Fruit fly (Drosophila melanogaster) whole organism, wandering third instar larva: ENCODE data around the gene Obp18a.
A peak's percentile ranks its signal among the peaks of the same experiment; 100 is the strongest.

Source experiments
- Abd-B ChIP-seq: fragments of >200 bp; optimal IDR thresholded peaks from 2 replicates; lab custom pipeline; 2017; ENCODE audit warnings: missing biosample characterization, missing genetic modification characterization
- CG32264 ChIP-seq: fragments of 200-800 bp; sonication (Bioruptor generic); optimal IDR thresholded peaks from 2 replicates; lab custom pipeline; 2016; ENCODE audit warnings: missing biosample characterization, missing genetic modification characterization
- CG9705 ChIP-seq: fragments of 200-800 bp; sonication (Bioruptor generic); optimal IDR thresholded peaks from 2 replicates; lab custom pipeline; 2018; ENCODE audit warnings: missing biosample characterization, mild to moderate bottlenecking, missing genetic modification characterization
- CrebA ChIP-seq: fragments of 200-800 bp; sonication (Bioruptor generic); optimal IDR thresholded peaks from 2 replicates; lab custom pipeline; 2016; ENCODE audit warnings: missing biosample characterization, mild to moderate bottlenecking, missing genetic modification characterization, borderline replicate concordance
- Dfd ChIP-seq: fragments of >200 bp; optimal IDR thresholded peaks from 2 replicates; lab custom pipeline; 2017; ENCODE audit warnings: missing biosample characterization, missing genetic modification characterization
- Dif ChIP-seq: fragments of 200-275, 200-300 bp; sonication (Bioruptor generic); optimal IDR thresholded peaks from 2 replicates; lab custom pipeline; 2018; ENCODE audit warnings: missing biosample characterization, missing genetic modification characterization; ENCODE audit not compliant: partially characterized antibody
- GATAd ChIP-seq: sonication (Bioruptor generic); optimal IDR thresholded peaks from 2 replicates; lab custom pipeline; 2016; ENCODE audit warnings: missing biosample characterization, missing genetic modification characterization
- HLH106 ChIP-seq: fragments of 200-800 bp; optimal IDR thresholded peaks from 3 replicates; lab custom pipeline; 2019; ENCODE audit warnings: missing biosample characterization, mild to moderate bottlenecking, missing genetic modification characterization, moderate library complexity
- Hnf4 ChIP-seq: fragments of 200-800 bp; sonication (Bioruptor generic); optimal IDR thresholded peaks from 2 replicates; lab custom pipeline; 2016; ENCODE audit warnings: missing biosample characterization, mild to moderate bottlenecking, missing genetic modification characterization
- Hr78 ChIP-seq: fragments of >200 bp; optimal IDR thresholded peaks from 2 replicates; lab custom pipeline; 2017; ENCODE audit warnings: missing biosample characterization, missing genetic modification characterization
- Hr83 ChIP-seq: fragments of 200-300 bp; sonication (Bioruptor generic); optimal IDR thresholded peaks from 2 replicates; lab custom pipeline; 2016; ENCODE audit warnings: missing biosample characterization, mild to moderate bottlenecking, missing genetic modification characterization, moderate library complexity; ENCODE audit not compliant: poor library complexity, severe bottlenecking
- Jra ChIP-seq: sonication (Bioruptor generic); optimal IDR thresholded peaks from 2 replicates; lab custom pipeline; 2016; ENCODE audit warnings: missing biosample characterization, missing genetic modification characterization
- Mio ChIP-seq: sonication (Bioruptor generic); optimal IDR thresholded peaks from 2 replicates; lab custom pipeline; 2016; ENCODE audit warnings: missing biosample characterization, missing genetic modification characterization
- Myc ChIP-seq: fragments of >200 bp; optimal IDR thresholded peaks from 2 replicates; lab custom pipeline; 2017
- N ChIP-seq: fragments of >200 bp; optimal IDR thresholded peaks from 2 replicates; lab custom pipeline; 2018; ENCODE audit warnings: missing biosample characterization, missing external identifiers, missing genetic modification characterization
- OdsH ChIP-seq: fragments of 200-800 bp; sonication (Bioruptor generic); optimal IDR thresholded peaks from 2 replicates; lab custom pipeline; 2016; ENCODE audit warnings: missing biosample characterization, mild to moderate bottlenecking, missing genetic modification characterization
- Rel ChIP-seq, 2 experiments: fragments of 200-800 bp; sonication (Bioruptor generic) in 1 of 2; optimal IDR thresholded peaks; 2 replicates in 1 of 2; 3 replicates in 1 of 2; lab custom pipeline; 2016 to 2019; ENCODE audit warnings: mild to moderate bottlenecking in 2 of 2, missing biosample characterization in 2 of 2, missing genetic modification characterization in 2 of 2, moderate library complexity in 1 of 2
- Sp1 ChIP-seq: fragments of 200-800 bp; sonication (Bioruptor generic); optimal IDR thresholded peaks from 3 replicates; lab custom pipeline; 2019; ENCODE audit warnings: missing biosample characterization, mild to moderate bottlenecking, missing genetic modification characterization, moderate library complexity
- Vsx2 ChIP-seq: fragments of 200-300, 225-300 bp; sonication (Bioruptor generic); optimal IDR thresholded peaks from 2 replicates; lab custom pipeline; 2018; ENCODE audit warnings: missing biosample characterization, missing genetic modification characterization; ENCODE audit not compliant: partially characterized antibody
- br ChIP-seq: fragments of 200-800 bp; sonication (Bioruptor generic); optimal IDR thresholded peaks from 2 replicates; lab custom pipeline; 2016; ENCODE audit warnings: missing biosample characterization, missing genetic modification characterization
- brk ChIP-seq: fragments of 200-800 bp; sonication (Bioruptor generic); optimal IDR thresholded peaks from 2 replicates; lab custom pipeline; 2016; ENCODE audit warnings: missing biosample characterization, mild to moderate bottlenecking, missing genetic modification characterization
- dl ChIP-seq, 2 experiments: fragments of 175-275, 200-275 bp in 1 of 2; fragments of 200-275 bp in 1 of 2; sonication (Bioruptor generic); optimal IDR thresholded peaks; lab custom pipeline; 2018; ENCODE audit warnings: mild to moderate bottlenecking in 2 of 2, missing biosample characterization in 2 of 2, missing genetic modification characterization in 2 of 2, moderate library complexity in 2 of 2; ENCODE audit not compliant: partially characterized antibody in 2 of 2, insufficient read depth in 1 of 2
- dmrt93B ChIP-seq: fragments of 200-800 bp; sonication (Bioruptor generic); optimal IDR thresholded peaks from 2 replicates; lab custom pipeline; 2018; ENCODE audit warnings: missing biosample characterization, mild to moderate bottlenecking, missing genetic modification characterization
- dsf ChIP-seq: sonication (Bioruptor generic); optimal IDR thresholded peaks from 2 replicates; lab custom pipeline; 2016; ENCODE audit warnings: missing biosample characterization, missing genetic modification characterization, borderline replicate concordance
- ey ChIP-seq: fragments of 200-800 bp; sonication (Bioruptor generic); optimal IDR thresholded peaks from 2 replicates; lab custom pipeline; 2016; ENCODE audit warnings: missing biosample characterization, missing genetic modification characterization
- foxo ChIP-seq, 2 experiments: fragments of 200-800 bp; sonication (Bioruptor generic); optimal IDR thresholded peaks; 2 replicates in 1 of 2; 3 replicates in 1 of 2; lab custom pipeline; 2016 to 2017; ENCODE audit warnings: missing biosample characterization in 2 of 2, missing genetic modification characterization in 2 of 2
- fru ChIP-seq: fragments of 200-800 bp; sonication (Bioruptor generic); optimal IDR thresholded peaks from 3 replicates; lab custom pipeline; 2016; ENCODE audit warnings: missing biosample characterization, mild to moderate bottlenecking, missing genetic modification characterization
- h ChIP-seq: fragments of 200-800 bp; sonication (Bioruptor generic); optimal IDR thresholded peaks from 3 replicates; lab custom pipeline; 2016; ENCODE audit warnings: missing biosample characterization, mild to moderate bottlenecking, missing genetic modification characterization
- jim ChIP-seq: fragments of 175-275, 200-325 bp; sonication (Bioruptor generic); optimal IDR thresholded peaks from 2 replicates; lab custom pipeline; 2016; ENCODE audit warnings: missing biosample characterization, mild to moderate bottlenecking, missing genetic modification characterization
- lola ChIP-seq: fragments of >200 bp; optimal IDR thresholded peaks from 2 replicates; lab custom pipeline; 2017; ENCODE audit warnings: missing biosample characterization, missing genetic modification characterization
- pan ChIP-seq: fragments of >200 bp; optimal IDR thresholded peaks from 2 replicates; lab custom pipeline; 2017
- psq ChIP-seq: fragments of 200-800 bp; sonication (Bioruptor generic); optimal IDR thresholded peaks from 3 replicates; lab custom pipeline; 2017; ENCODE audit warnings: missing biosample characterization, mild to moderate bottlenecking, missing genetic modification characterization, moderate library complexity
- rgr ChIP-seq: fragments of 200-800 bp; sonication (Bioruptor generic); optimal IDR thresholded peaks from 3 replicates; lab custom pipeline; 2016; ENCODE audit warnings: missing biosample characterization, mild to moderate bottlenecking, missing genetic modification characterization
- sage ChIP-seq: fragments of 200-800 bp; sonication (Bioruptor generic); optimal IDR thresholded peaks from 2 replicates; lab custom pipeline; 2016; ENCODE audit warnings: missing biosample characterization, mild to moderate bottlenecking, missing genetic modification characterization
- sv ChIP-seq: fragments of 200-800 bp; sonication (Bioruptor generic); optimal IDR thresholded peaks from 3 replicates; lab custom pipeline; 2016; ENCODE audit warnings: missing biosample characterization, missing genetic modification characterization
- tai ChIP-seq: sonication (Bioruptor generic); optimal IDR thresholded peaks from 2 replicates; lab custom pipeline; 2016; ENCODE audit warnings: missing biosample characterization, missing genetic modification characterization
- usp ChIP-seq: fragments of >200 bp; optimal IDR thresholded peaks from 2 replicates; lab custom pipeline; 2017; ENCODE audit warnings: missing biosample characterization, missing genetic modification characterization
- woc ChIP-seq: sonication (Bioruptor generic); optimal IDR thresholded peaks from 2 replicates; lab custom pipeline; 2016; ENCODE audit warnings: missing biosample characterization, mild to moderate bottlenecking, missing genetic modification characterization

Gene Obp18a

DNA sequence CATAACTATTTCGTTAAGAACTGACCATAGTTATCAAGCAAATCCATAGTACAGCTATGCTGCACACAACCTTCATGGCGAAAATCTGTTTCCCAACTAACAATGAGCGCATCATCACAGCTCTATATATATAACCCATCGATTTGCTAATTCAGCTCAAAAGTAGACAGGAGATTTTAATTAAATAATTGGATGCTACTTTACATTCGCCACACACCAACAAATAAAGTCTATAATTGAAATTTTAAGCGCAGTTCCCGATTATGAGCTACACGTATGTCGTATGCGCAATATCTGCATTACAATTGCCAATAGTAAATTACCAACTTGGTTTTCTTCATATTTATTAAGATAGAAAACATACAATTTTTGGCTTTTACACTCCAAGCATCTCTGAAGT, at the start of gene Obp18a:
Obp18a (minus strand) TSS at position 101 of the 400 bp plus-strand sequence.
- TF ChIP-seq jim (GFP tag; lab: Kevin White, UChicago), result no peak
- no peak for TF ChIP-seq brk
- no peak for TF ChIP-seq dl (GFP tag; optimal IDR thresholded peaks at IDR 0.05; lab: Kevin White, UChicago; ENCODE audit: insufficient read depth in 1 of 2, partially characterized antibody in 2 of 2)
- no peak for TF ChIP-seq tai

dm6 chrX:19183121-19183520, 47.5 kb upstream of the Obp18a start, which contains the start of gene CG33253:
TSS of gene CG33253 (plus strand) at chrX:19183421.
- TF ChIP-seq N (GFP tag; lab: Kevin White, UChicago), result no peak
- no peak for TF ChIP-seq Hr78 (GFP tag; lab: Kevin White, UChicago)
- no peak for TF ChIP-seq Hr83 (GFP tag; lab: Kevin White, UChicago)
- no peak for TF ChIP-seq sage (GFP tag; lab: Kevin White, UChicago)
- TF ChIP-seq Dfd (GFP tag; lab: Kevin White, UChicago), result no peak
- TF ChIP-seq foxo (GFP tag; optimal IDR thresholded peaks at IDR 0.05; lab: Kevin White, UChicago), result no peak
- no peak for TF ChIP-seq CG32264 (GFP tag; lab: Kevin White, UChicago)
- TF ChIP-seq Mio (GFP tag; lab: Kevin White, UChicago), result no peak
- no peak for TF ChIP-seq dmrt93B (GFP tag; lab: Kevin White, UChicago)
- no peak for TF ChIP-seq lola (GFP tag; lab: Kevin White, UChicago)
- TF ChIP-seq usp, result no peak
- no peak for TF ChIP-seq Jra (GFP tag; lab: Kevin White, UChicago)
- no peak for TF ChIP-seq woc
- no peak for TF ChIP-seq sv
- no peak for TF ChIP-seq dsf (GFP tag; lab: Kevin White, UChicago)

DNA sequence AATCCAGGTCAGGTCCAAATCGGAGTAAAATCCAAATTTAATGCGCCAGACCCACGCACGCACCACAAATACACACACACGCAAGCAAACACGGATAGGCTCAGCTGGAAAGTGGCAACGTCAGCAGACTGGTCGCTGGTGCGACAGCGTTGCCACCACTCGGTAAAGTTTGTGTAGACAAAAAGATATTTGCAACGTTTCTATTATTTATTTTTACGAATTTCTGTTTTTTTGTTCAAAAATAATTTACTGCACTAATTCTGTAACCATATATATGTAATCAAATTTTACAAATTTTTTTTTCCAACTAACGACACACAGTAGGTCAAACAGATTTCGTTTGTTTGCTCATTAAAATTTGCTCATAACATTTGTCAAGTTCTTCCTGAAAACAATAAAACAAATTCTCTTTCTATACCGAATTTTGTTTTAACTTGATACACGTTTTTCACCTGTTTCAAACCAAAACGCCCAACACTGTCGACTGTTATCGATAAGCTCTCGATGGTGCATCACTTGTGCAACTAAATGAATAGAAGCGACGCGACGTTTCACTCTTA, 44.1 kb upstream of the Obp18a start, which contains the start of the genes CG7556 and CG7453:
CG7556 (minus strand) TSS at position 135 of the 560 bp plus-strand sequence.
CG7453 (plus strand) TSS at position 478 of the 560 bp plus-strand sequence.
- TF ChIP-seq GATAd (GFP tag; lab: Kevin White, UChicago) (peak; percentile 51), Dfd (GFP tag; lab: Kevin White, UChicago) (no peak), CG9705 (GFP tag; lab: Kevin White, UChicago) (peak; percentile 59), Abd-B (GFP tag; lab: Kevin White, UChicago) (no peak), ey (GFP tag; lab: Kevin White, UChicago) (peak; percentile 78), Myc (lab: Kevin White, UChicago) (peak; percentile 87), pan (lab: Kevin White, UChicago) (no peak), Jra (GFP tag; lab: Kevin White, UChicago) (peak; percentile 85), CrebA (GFP tag; lab: Kevin White, UChicago) (no peak), HLH106 (tag; lab: Kevin White, UChicago) (peak; percentile 76), fru (GFP tag; lab: Kevin White, UChicago) (peak; percentile 82), lola (GFP tag; lab: Kevin White, UChicago) (no peak), jim (GFP tag; lab: Kevin White, UChicago) (no peak), br (GFP tag; lab: Kevin White, UChicago) (peak; percentile 77), Hr78 (GFP tag; lab: Kevin White, UChicago) (no peak), dmrt93B (GFP tag; lab: Kevin White, UChicago) (peak; percentile 58), dsf (GFP tag; lab: Kevin White, UChicago) (peak; percentile 62), Rel (GFP tag; optimal IDR thresholded peaks at IDR 0.05; lab: Kevin White, UChicago) (no peak), Rel (tag; optimal IDR thresholded peaks at IDR 0.05; lab: Kevin White, UChicago) (peak; percentile 12), CG32264 (GFP tag; lab: Kevin White, UChicago) (no peak), OdsH (peak; percentile 59), N (GFP tag; lab: Kevin White, UChicago) (no peak), Hr83 (GFP tag; lab: Kevin White, UChicago) (no peak), tai (no peak), Hnf4 (GFP tag; lab: Kevin White, UChicago) (no peak), Vsx2 (no peak), foxo (GFP tag; optimal IDR thresholded peaks at IDR 0.05; lab: Kevin White, UChicago) (peak in 1 of 2 experiments; percentile 85), dl (GFP tag; optimal IDR thresholded peaks at IDR 0.05; lab: Kevin White, UChicago; ENCODE audit: insufficient read depth in 1 of 2, partially characterized antibody in 2 of 2) (no peak), psq (GFP tag; lab: Kevin White, UChicago) (peak; percentile 72), woc (peak; percentile 84), rgr (GFP tag; lab: Kevin White, UChicago) (peak; percentile 78), Dif (GFP tag; lab: Kevin White, UChicago) (no peak), brk (no peak), h (peak; percentile 82), sv (peak; percentile 65), Mio (GFP tag; lab: Kevin White, UChicago) (no peak), Sp1 (GFP tag; lab: Kevin White, UChicago) (peak; percentile 75), sage (GFP tag; lab: Kevin White, UChicago) (no peak), usp (no peak)
